Worm (Caenorhabditis elegans) whole organism, midembryonic: ENCODE results near the gene C14H10.3.

Experiments used
- T22C8.4 ChIP-seq: fragments of 200-800 bp; sonication (Bioruptor generic); IDR thresholded peaks from 2 replicates; pipeline ENCODE4 v1.3.6; 2022; ENCODE audit warnings: missing genetic modification characterization, missing compliant biosample characterization
- cog-1 ChIP-seq: sonication (generic microtip); optimal IDR thresholded peaks from 2 replicates; lab custom pipeline; 2016; ENCODE audit warnings: missing genetic modification characterization, missing compliant biosample characterization
- flt-1 ChIP-seq: fragments of 200-800 bp; sonication (Bioruptor generic); IDR thresholded peaks from 2 replicates; pipeline ENCODE4 v1.3.6; 2022; ENCODE audit warnings: missing genetic modification characterization, missing compliant biosample characterization
- med-1 ChIP-seq: sonication (generic microtip); optimal IDR thresholded peaks from 2 replicates; lab custom pipeline; 2017; ENCODE audit warnings: missing genetic modification characterization, mild to moderate bottlenecking, missing compliant biosample characterization, antibody characterized with exemption, missing genetic modification reagents; ENCODE audit not compliant: insufficient read depth
- ref-1 ChIP-seq: fragments of 200-800 bp; sonication (Bioruptor generic); conservative IDR thresholded peaks from 2 replicates; pipeline ENCODE4 v1.3.6; 2022; ENCODE audit warnings: missing genetic modification reagents, missing genetic modification characterization, missing compliant biosample characterization
- ztf-23 ChIP-seq: fragments of 200-800 bp; sonication (Bioruptor generic); IDR thresholded peaks from 2 replicates; pipeline ENCODE4 v1.3.6; 2022; ENCODE audit warnings: missing genetic modification reagents, missing genetic modification characterization, missing compliant biosample characterization
- ztf-29 ChIP-seq: fragments of 200-800 bp; sonication (Bioruptor generic); IDR thresholded peaks from 2 replicates; pipeline ENCODE4 v1.3.6; 2022; ENCODE audit warnings: missing genetic modification reagents, missing genetic modification characterization, missing compliant biosample characterization

ce11 chrX:10206008-10206407 is 21.9 kb downstream of the C14H10.3 start:
- TF ChIP-seq ref-1 (GFP tag; lab: Robert Waterston, UW) (no peak), ztf-29 (GFP tag; lab: Robert Waterston, UW) (no peak), cog-1 (tag; lab: Kevin White, UChicago) (no peak), T22C8.4 (GFP tag; lab: Robert Waterston, UW) (no peak), flt-1 (peak; percentile 14; the same call in 1 of the 2 replicates), ztf-23 (GFP tag; lab: Robert Waterston, UW) (no peak), med-1 (GFP tag; lab: Kevin White, UChicago) (no peak)
